Worm (Caenorhabditis elegans): ENCODE measurements around the gene W02D7.6.

ce11 chrV:8266232-8266631 is 35.1 kb downstream of the W02D7.6 start, which contains the start of gene F21F8.5:
- TF ChIP-seq elt-2 (tag; optimal IDR thresholded peaks at IDR 0.05) (no peak), ceh-19 (GFP tag; optimal IDR thresholded peaks at IDR 0.05) (no peak), che-1 (tag; optimal IDR thresholded peaks at IDR 0.05) (no peak), ama-1 (optimal IDR thresholded peaks at IDR 0.05) (no peak)

Measured in whole organism, late embryonic.